Worm (Caenorhabditis elegans) whole organism, L4 larva: Measurements from ENCODE around the gene mdt-21.

ENCODE experiments used
- ama-1 ChIP-seq: fragments of 150-350 bp; optimal IDR thresholded peaks from 2 replicates; lab custom pipeline; 2014; ENCODE audit warnings: inconsistent platforms, mixed read lengths
- fkh-10 ChIP-seq: fragments of 150-350 bp; optimal IDR thresholded peaks from 2 replicates; lab custom pipeline; 2014; ENCODE audit warnings: missing biosample characterization, missing genetic modification reagents, missing genetic modification characterization
- hif-1 ChIP-seq, 2 experiments: sonication (generic microtip); optimal IDR thresholded peaks; 2 replicates each; lab custom pipeline; 2016 to 2017; ENCODE audit warnings: missing compliant biosample characterization in 2 of 2, missing genetic modification characterization in 2 of 2, missing genetic modification reagents in 2 of 2, missing genotype in 2 of 2, mild to moderate bottlenecking in 1 of 2
- mdl-1 ChIP-seq, 2 experiments: fragments of 150-350 bp in 1 of 2; sonication (generic microtip) in 1 of 2; optimal IDR thresholded peaks; 2 replicates each; lab custom pipeline; 2014 to 2017; ENCODE audit warnings: missing biosample characterization in 2 of 2, missing genetic modification characterization in 2 of 2
- mep-1 ChIP-seq: fragments of 150-350 bp; sonication (generic microtip); optimal IDR thresholded peaks from 3 replicates; lab custom pipeline; 2014; ENCODE audit warnings: missing biosample characterization, missing genetic modification characterization
- nhr-102 ChIP-seq: sonication (generic microtip); optimal IDR thresholded peaks from 2 replicates; lab custom pipeline; 2016; ENCODE audit warnings: mild to moderate bottlenecking, missing genetic modification characterization, moderate library complexity, missing compliant biosample characterization
- nhr-25 ChIP-seq: sonication (generic microtip); optimal IDR thresholded peaks from 2 replicates; lab custom pipeline; 2017; ENCODE audit warnings: missing genetic modification characterization, mild to moderate bottlenecking, missing compliant biosample characterization, antibody characterized with exemption, moderate library complexity, borderline replicate concordance; ENCODE audit not compliant: insufficient read depth
- snpc-4 ChIP-seq: fragments of 150-350 bp; optimal IDR thresholded peaks from 2 replicates; lab custom pipeline; 2014; ENCODE audit warnings: missing biosample characterization, missing genetic modification characterization

DNA sequence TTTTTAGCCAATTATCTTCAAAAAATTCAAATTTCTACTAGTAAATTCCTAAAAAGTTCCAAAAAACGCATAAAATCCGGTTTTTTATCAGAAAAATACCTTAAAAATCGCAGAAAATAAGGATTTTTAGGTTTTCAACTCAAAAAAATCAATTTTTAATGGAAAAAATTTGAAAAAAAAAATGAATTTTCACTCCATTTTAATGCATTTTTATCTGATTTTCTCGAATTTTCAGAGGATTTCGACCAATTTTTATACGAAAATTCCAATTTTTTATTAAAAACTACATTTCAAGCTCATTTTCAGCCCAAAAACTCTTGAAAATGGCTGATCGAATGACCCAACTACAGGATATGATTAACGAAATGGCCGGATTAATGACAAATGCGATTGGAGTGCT lies at the start of gene mdt-21:
- no peak for TF ChIP-seq fkh-10 (GFP tag; lab: Kevin White, UChicago)
- TF ChIP-seq mep-1 (tag; lab: Kevin White, UChicago) = no peak
- TF ChIP-seq mdl-1 (tag; optimal IDR thresholded peaks at IDR 0.05; lab: Kevin White, UChicago) = no peak
- TF ChIP-seq nhr-102 (tag; lab: Kevin White, UChicago) = no peak
- TF ChIP-seq hif-1 (tag; optimal IDR thresholded peaks at IDR 0.05; lab: Kevin White, UChicago) = no peak
- TF ChIP-seq ama-1 (lab: Kevin White, UChicago) = no peak
- no peak for TF ChIP-seq snpc-4 (tag; lab: Kevin White, UChicago)
- TF ChIP-seq nhr-25 (tag; lab: Kevin White, UChicago) = no peak
